Fruit fly (Drosophila melanogaster) whole organism, wandering third instar larva: ENCODE measurements around the gene MAGE.
A peak's percentile ranks its signal among the peaks of the same experiment; 100 is the strongest.

ENCODE experiments used
- Abd-B ChIP-seq: fragments of >200 bp; optimal IDR thresholded peaks from 2 replicates; lab custom pipeline; 2017; ENCODE audit warnings: missing biosample characterization, missing genetic modification characterization
- CG32264 ChIP-seq: fragments of 200-800 bp; sonication (Bioruptor generic); optimal IDR thresholded peaks from 2 replicates; lab custom pipeline; 2016; ENCODE audit warnings: missing biosample characterization, missing genetic modification characterization
- CG9705 ChIP-seq: fragments of 200-800 bp; sonication (Bioruptor generic); optimal IDR thresholded peaks from 2 replicates; lab custom pipeline; 2018; ENCODE audit warnings: missing biosample characterization, mild to moderate bottlenecking, missing genetic modification characterization
- CrebA ChIP-seq: fragments of 200-800 bp; sonication (Bioruptor generic); optimal IDR thresholded peaks from 2 replicates; lab custom pipeline; 2016; ENCODE audit warnings: missing biosample characterization, mild to moderate bottlenecking, missing genetic modification characterization, borderline replicate concordance
- Dfd ChIP-seq: fragments of >200 bp; optimal IDR thresholded peaks from 2 replicates; lab custom pipeline; 2017; ENCODE audit warnings: missing biosample characterization, missing genetic modification characterization
- Dif ChIP-seq: fragments of 200-275, 200-300 bp; sonication (Bioruptor generic); optimal IDR thresholded peaks from 2 replicates; lab custom pipeline; 2018; ENCODE audit warnings: missing biosample characterization, missing genetic modification characterization; ENCODE audit not compliant: partially characterized antibody
- GATAd ChIP-seq: sonication (Bioruptor generic); optimal IDR thresholded peaks from 2 replicates; lab custom pipeline; 2016; ENCODE audit warnings: missing biosample characterization, missing genetic modification characterization
- HLH106 ChIP-seq: fragments of 200-800 bp; optimal IDR thresholded peaks from 3 replicates; lab custom pipeline; 2019; ENCODE audit warnings: missing biosample characterization, mild to moderate bottlenecking, missing genetic modification characterization, moderate library complexity
- Hnf4 ChIP-seq: fragments of 200-800 bp; sonication (Bioruptor generic); optimal IDR thresholded peaks from 2 replicates; lab custom pipeline; 2016; ENCODE audit warnings: missing biosample characterization, mild to moderate bottlenecking, missing genetic modification characterization
- Hr78 ChIP-seq: fragments of >200 bp; optimal IDR thresholded peaks from 2 replicates; lab custom pipeline; 2017; ENCODE audit warnings: missing biosample characterization, missing genetic modification characterization
- Hr83 ChIP-seq: fragments of 200-300 bp; sonication (Bioruptor generic); optimal IDR thresholded peaks from 2 replicates; lab custom pipeline; 2016; ENCODE audit warnings: missing biosample characterization, mild to moderate bottlenecking, missing genetic modification characterization, moderate library complexity; ENCODE audit not compliant: poor library complexity, severe bottlenecking
- Jra ChIP-seq: sonication (Bioruptor generic); optimal IDR thresholded peaks from 2 replicates; lab custom pipeline; 2016; ENCODE audit warnings: missing biosample characterization, missing genetic modification characterization
- Mio ChIP-seq: sonication (Bioruptor generic); optimal IDR thresholded peaks from 2 replicates; lab custom pipeline; 2016; ENCODE audit warnings: missing biosample characterization, missing genetic modification characterization
- Myc ChIP-seq: fragments of >200 bp; optimal IDR thresholded peaks from 2 replicates; lab custom pipeline; 2017
- N ChIP-seq: fragments of >200 bp; optimal IDR thresholded peaks from 2 replicates; lab custom pipeline; 2018; ENCODE audit warnings: missing biosample characterization, missing external identifiers, missing genetic modification characterization
- OdsH ChIP-seq: fragments of 200-800 bp; sonication (Bioruptor generic); optimal IDR thresholded peaks from 2 replicates; lab custom pipeline; 2016; ENCODE audit warnings: missing biosample characterization, mild to moderate bottlenecking, missing genetic modification characterization
- Rel ChIP-seq, 2 experiments: fragments of 200-800 bp; sonication (Bioruptor generic) in 1 of 2; optimal IDR thresholded peaks; 2 replicates in 1 of 2; 3 replicates in 1 of 2; lab custom pipeline; 2016 to 2019; ENCODE audit warnings: mild to moderate bottlenecking in 2 of 2, missing biosample characterization in 2 of 2, missing genetic modification characterization in 2 of 2, moderate library complexity in 1 of 2
- Sp1 ChIP-seq: fragments of 200-800 bp; sonication (Bioruptor generic); optimal IDR thresholded peaks from 3 replicates; lab custom pipeline; 2019; ENCODE audit warnings: missing biosample characterization, mild to moderate bottlenecking, missing genetic modification characterization, moderate library complexity
- Vsx2 ChIP-seq: fragments of 200-300, 225-300 bp; sonication (Bioruptor generic); optimal IDR thresholded peaks from 2 replicates; lab custom pipeline; 2018; ENCODE audit warnings: missing biosample characterization, missing genetic modification characterization; ENCODE audit not compliant: partially characterized antibody
- br ChIP-seq: fragments of 200-800 bp; sonication (Bioruptor generic); optimal IDR thresholded peaks from 2 replicates; lab custom pipeline; 2016; ENCODE audit warnings: missing biosample characterization, missing genetic modification characterization
- brk ChIP-seq: fragments of 200-800 bp; sonication (Bioruptor generic); optimal IDR thresholded peaks from 2 replicates; lab custom pipeline; 2016; ENCODE audit warnings: missing biosample characterization, mild to moderate bottlenecking, missing genetic modification characterization
- dl ChIP-seq, 2 experiments: fragments of 175-275, 200-275 bp in 1 of 2; fragments of 200-275 bp in 1 of 2; sonication (Bioruptor generic); optimal IDR thresholded peaks; lab custom pipeline; 2018; ENCODE audit warnings: mild to moderate bottlenecking in 2 of 2, missing biosample characterization in 2 of 2, missing genetic modification characterization in 2 of 2, moderate library complexity in 2 of 2; ENCODE audit not compliant: partially characterized antibody in 2 of 2, insufficient read depth in 1 of 2
- dmrt93B ChIP-seq: fragments of 200-800 bp; sonication (Bioruptor generic); optimal IDR thresholded peaks from 2 replicates; lab custom pipeline; 2018; ENCODE audit warnings: missing biosample characterization, mild to moderate bottlenecking, missing genetic modification characterization
- dsf ChIP-seq: sonication (Bioruptor generic); optimal IDR thresholded peaks from 2 replicates; lab custom pipeline; 2016; ENCODE audit warnings: missing biosample characterization, missing genetic modification characterization, borderline replicate concordance
- ey ChIP-seq: fragments of 200-800 bp; sonication (Bioruptor generic); optimal IDR thresholded peaks from 2 replicates; lab custom pipeline; 2016; ENCODE audit warnings: missing biosample characterization, missing genetic modification characterization
- foxo ChIP-seq, 2 experiments: fragments of 200-800 bp; sonication (Bioruptor generic); optimal IDR thresholded peaks; 2 replicates in 1 of 2; 3 replicates in 1 of 2; lab custom pipeline; 2016 to 2017; ENCODE audit warnings: missing biosample characterization in 2 of 2, missing genetic modification characterization in 2 of 2
- fru ChIP-seq: fragments of 200-800 bp; sonication (Bioruptor generic); optimal IDR thresholded peaks from 3 replicates; lab custom pipeline; 2016; ENCODE audit warnings: missing biosample characterization, mild to moderate bottlenecking, missing genetic modification characterization
- h ChIP-seq: fragments of 200-800 bp; sonication (Bioruptor generic); optimal IDR thresholded peaks from 3 replicates; lab custom pipeline; 2016; ENCODE audit warnings: missing biosample characterization, mild to moderate bottlenecking, missing genetic modification characterization
- jim ChIP-seq: fragments of 175-275, 200-325 bp; sonication (Bioruptor generic); optimal IDR thresholded peaks from 2 replicates; lab custom pipeline; 2016; ENCODE audit warnings: missing biosample characterization, mild to moderate bottlenecking, missing genetic modification characterization
- lola ChIP-seq: fragments of >200 bp; optimal IDR thresholded peaks from 2 replicates; lab custom pipeline; 2017; ENCODE audit warnings: missing biosample characterization, missing genetic modification characterization
- pan ChIP-seq: fragments of >200 bp; optimal IDR thresholded peaks from 2 replicates; lab custom pipeline; 2017
- psq ChIP-seq: fragments of 200-800 bp; sonication (Bioruptor generic); optimal IDR thresholded peaks from 3 replicates; lab custom pipeline; 2017; ENCODE audit warnings: missing biosample characterization, mild to moderate bottlenecking, missing genetic modification characterization, moderate library complexity
- rgr ChIP-seq: fragments of 200-800 bp; sonication (Bioruptor generic); optimal IDR thresholded peaks from 3 replicates; lab custom pipeline; 2016; ENCODE audit warnings: missing biosample characterization, mild to moderate bottlenecking, missing genetic modification characterization
- sage ChIP-seq: fragments of 200-800 bp; sonication (Bioruptor generic); optimal IDR thresholded peaks from 2 replicates; lab custom pipeline; 2016; ENCODE audit warnings: missing biosample characterization, mild to moderate bottlenecking, missing genetic modification characterization
- sv ChIP-seq: fragments of 200-800 bp; sonication (Bioruptor generic); optimal IDR thresholded peaks from 3 replicates; lab custom pipeline; 2016; ENCODE audit warnings: missing biosample characterization, missing genetic modification characterization
- tai ChIP-seq: sonication (Bioruptor generic); optimal IDR thresholded peaks from 2 replicates; lab custom pipeline; 2016; ENCODE audit warnings: missing biosample characterization, missing genetic modification characterization
- usp ChIP-seq: fragments of >200 bp; optimal IDR thresholded peaks from 2 replicates; lab custom pipeline; 2017; ENCODE audit warnings: missing biosample characterization, missing genetic modification characterization
- woc ChIP-seq: sonication (Bioruptor generic); optimal IDR thresholded peaks from 2 replicates; lab custom pipeline; 2016; ENCODE audit warnings: missing biosample characterization, mild to moderate bottlenecking, missing genetic modification characterization

Gene MAGE

dm6 chr3R:7144245-7144904, 10.6 kb downstream of the MAGE start, which contains the start of the genes CG14610 and CG2656:
Gene CG14610, minus strand, starts transcription at chr3R:7144295.
Gene CG2656, plus strand, starts transcription at chr3R:7144724.
- TF ChIP-seq Vsx2, result no peak
- peak; percentile 79 for TF ChIP-seq ey (GFP tag; lab: Kevin White, UChicago)
- TF ChIP-seq Myc (lab: Kevin White, UChicago), result peak; percentile 25
- TF ChIP-seq Sp1 (GFP tag; lab: Kevin White, UChicago), result no peak
- TF ChIP-seq Hr83 (GFP tag; lab: Kevin White, UChicago), result peak; percentile 97
- TF ChIP-seq Abd-B, result no peak
- TF ChIP-seq brk, result no peak
- peak; percentile 44 for TF ChIP-seq CG9705 (GFP tag; lab: Kevin White, UChicago)
- no peak for TF ChIP-seq Rel (GFP tag; optimal IDR thresholded peaks at IDR 0.05; lab: Kevin White, UChicago)
- no peak for TF ChIP-seq Rel (tag; optimal IDR thresholded peaks at IDR 0.05; lab: Kevin White, UChicago)
- no peak for TF ChIP-seq dmrt93B (GFP tag; lab: Kevin White, UChicago)
- TF ChIP-seq woc (GFP tag; lab: Kevin White, UChicago), result no peak
- no peak for TF ChIP-seq pan
- no peak for TF ChIP-seq Dfd
- TF ChIP-seq CrebA, result no peak
- no peak for TF ChIP-seq Hr78
- peak; percentile 44 for TF ChIP-seq GATAd
- peak; percentile 78 for TF ChIP-seq fru (GFP tag; lab: Kevin White, UChicago)
- TF ChIP-seq br (GFP tag; lab: Kevin White, UChicago), result peak; percentile 80
- TF ChIP-seq dl (GFP tag; optimal IDR thresholded peaks at IDR 0.05; lab: Kevin White, UChicago; ENCODE audit: insufficient read depth in 1 of 2, partially characterized antibody in 2 of 2), result no peak
- no peak for TF ChIP-seq lola (GFP tag; lab: Kevin White, UChicago)
- no peak for TF ChIP-seq HLH106 (tag; lab: Kevin White, UChicago)
- TF ChIP-seq N (GFP tag; lab: Kevin White, UChicago), result no peak
- peak; percentile 23 for TF ChIP-seq CG32264
- no peak for TF ChIP-seq usp
- no peak for TF ChIP-seq sage (GFP tag; lab: Kevin White, UChicago)
- TF ChIP-seq Jra (GFP tag; lab: Kevin White, UChicago), result peak; percentile 77
- TF ChIP-seq foxo (GFP tag; optimal IDR thresholded peaks at IDR 0.05; lab: Kevin White, UChicago), result peak in 1 of 2 experiments; percentile 94
- TF ChIP-seq Dif (GFP tag; lab: Kevin White, UChicago), result no peak
- TF ChIP-seq jim (GFP tag; lab: Kevin White, UChicago), result peak; percentile 62
- no peak for TF ChIP-seq tai (GFP tag; lab: Kevin White, UChicago)
- peak; percentile 28 for TF ChIP-seq Mio (GFP tag; lab: Kevin White, UChicago)
- TF ChIP-seq dsf (GFP tag; lab: Kevin White, UChicago), result no peak
- TF ChIP-seq sv, result peak; percentile 71
- peak; percentile 91 for TF ChIP-seq h (GFP tag; lab: Kevin White, UChicago)
- peak; percentile 91 for TF ChIP-seq rgr (GFP tag; lab: Kevin White, UChicago)
- TF ChIP-seq Hnf4, result no peak
- TF ChIP-seq psq (GFP tag; lab: Kevin White, UChicago), result peak; percentile 70
- TF ChIP-seq OdsH, result peak; percentile 71

DNA sequence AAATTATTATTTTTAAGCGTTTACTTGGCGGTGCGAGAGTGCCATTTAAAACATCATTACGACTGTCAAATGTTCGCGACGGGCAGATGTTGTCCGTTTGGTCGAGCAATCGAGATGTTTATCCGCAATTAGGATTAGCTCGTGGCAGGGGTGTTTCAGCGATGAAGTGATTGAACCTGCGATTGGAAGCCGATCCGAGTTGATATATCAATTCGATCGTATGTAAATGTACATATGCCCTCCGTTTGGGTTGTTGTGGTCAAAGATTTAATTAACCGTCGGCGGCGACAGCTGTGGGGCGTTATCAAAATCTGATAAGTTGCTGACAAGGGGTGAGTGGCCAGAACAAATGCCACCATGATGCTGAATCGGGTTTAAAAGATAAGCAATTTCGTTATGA, 12.4 kb downstream of the MAGE start:
- TF ChIP-seq Jra (GFP tag; lab: Kevin White, UChicago) (no peak), Rel (GFP tag; optimal IDR thresholded peaks at IDR 0.05; lab: Kevin White, UChicago) (no peak), Rel (tag; optimal IDR thresholded peaks at IDR 0.05; lab: Kevin White, UChicago) (no peak), woc (GFP tag; lab: Kevin White, UChicago) (no peak)
